1 fruit fly cellular context compared by ENCODE assay signal in the genomic region with DNA sequence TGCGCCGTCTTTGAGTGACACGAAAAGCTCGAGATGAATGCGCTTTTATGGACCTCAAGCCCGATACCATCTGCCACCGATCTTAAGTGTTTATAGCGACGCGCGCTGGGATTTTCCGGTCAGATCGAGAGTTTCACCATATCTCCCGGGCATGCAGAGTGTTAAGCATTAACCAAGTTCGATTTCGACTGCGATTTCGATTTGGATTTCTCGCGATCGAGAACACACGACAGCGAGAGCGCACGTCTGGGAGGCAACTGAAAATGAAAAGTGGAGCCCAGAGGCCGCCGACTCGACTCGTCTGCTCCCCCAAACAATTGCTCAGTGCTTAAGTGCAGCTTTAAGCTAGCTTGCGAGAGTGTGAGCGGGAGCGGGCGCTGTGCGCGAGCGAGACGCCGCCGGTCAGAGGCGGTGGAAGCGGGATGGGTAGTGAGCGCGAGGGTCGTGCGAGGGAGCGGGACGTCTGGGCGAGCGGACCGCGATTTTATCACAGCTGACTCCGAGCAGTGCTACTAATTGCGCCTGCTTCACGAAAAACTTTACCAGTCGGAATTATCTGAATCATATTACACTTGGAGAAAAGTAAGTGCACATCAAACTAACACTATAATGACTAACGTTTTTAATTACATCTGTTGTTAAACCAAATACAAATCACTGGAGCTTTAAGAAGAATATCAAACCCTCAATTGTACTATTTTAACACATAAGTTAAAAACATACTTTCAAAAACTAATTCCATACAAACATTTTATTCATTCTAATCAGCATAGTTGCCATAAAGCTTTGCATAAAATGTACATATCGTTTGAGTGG.
TF ChIP-seq lines count a peak whose summit lies in the region.

spz (minus strand) TSS at position 261 of the 816 bp plus-strand sequence.

TF ChIP-seq in whole organism, embryonic, 481 proteins besides CTCF, POLR2A, EP300 and RAD21 (continued from another document and continues in another):
- TF ChIP-seq CG1024 (GFP tag; IDR thresholded peaks at IDR 0.05; lab: Robert Waterston, UW) (no peak), gce (GFP tag; IDR thresholded peaks at IDR 0.05; lab: Robert Waterston, UW) (no peak), CG13894 (tag; optimal IDR thresholded peaks at IDR 0.05; lab: Kevin White, UChicago) (peak; percentile 73), NfI (GFP tag; optimal IDR thresholded peaks at IDR 0.05; lab: Kevin White, UChicago) (peak; percentile 4), her (GFP tag; optimal IDR thresholded peaks at IDR 0.05; lab: Kevin White, UChicago) (no peak), CG31365 (tag; optimal IDR thresholded peaks at IDR 0.05; lab: Kevin White, UChicago) (no peak), Dek (tag; optimal IDR thresholded peaks at IDR 0.05; lab: Kevin White, UChicago) (no peak), CG3838 (GFP tag; optimal IDR thresholded peaks at IDR 0.05; lab: Kevin White, UChicago) (no peak), nerfin-2 (GFP tag; IDR thresholded peaks at IDR 0.05; lab: Robert Waterston, UW; ENCODE audit: partially characterized antibody) (no peak), eve (GFP tag; optimal IDR thresholded peaks at IDR 0.05; lab: Kevin White, UChicago) (no peak), mirr (GFP tag; optimal IDR thresholded peaks at IDR 0.05; lab: Kevin White, UChicago) (no peak), CG31441 (GFP tag; IDR thresholded peaks at IDR 0.05; lab: Robert Waterston, UW) (no peak), CG10147 (GFP tag; optimal IDR thresholded peaks at IDR 0.05; lab: Kevin White, UChicago) (no peak), dimm (GFP tag; IDR thresholded peaks at IDR 0.05; lab: Robert Waterston, UW) (no peak), CG1832 (GFP tag; optimal IDR thresholded peaks at IDR 0.05; lab: Kevin White, UChicago) (peak; percentile 86), ro (GFP tag; IDR thresholded peaks at IDR 0.05; lab: Robert Waterston, UW) (no peak), crp (GFP tag; optimal IDR thresholded peaks at IDR 0.05; lab: Kevin White, UChicago) (peak in 1 of 2 experiments; percentile 40), Fer3 (tag; optimal IDR thresholded peaks at IDR 0.05; lab: Kevin White, UChicago) (no peak), Oaz (GFP tag; IDR thresholded peaks at IDR 0.05; lab: Robert Waterston, UW) (no peak), CG7556 (GFP tag; optimal IDR thresholded peaks at IDR 0.05; lab: Kevin White, UChicago) (no peak), zfh1 (GFP tag; IDR thresholded peaks at IDR 0.05; lab: Robert Waterston, UW) (no peak), Mrtf (GFP tag; IDR thresholded peaks at IDR 0.05; lab: Robert Waterston, UW) (no peak), CG14014 (GFP tag; IDR thresholded peaks at IDR 0.05; lab: Robert Waterston, UW) (no peak), hkb (optimal IDR thresholded peaks at IDR 0.05; lab: Kevin White, UChicago) (no peak), hkb (GFP tag; IDR thresholded peaks at IDR 0.05; lab: Robert Waterston, UW) (0 out of 2 replicates have a peak, but pooled peaks have one; percentile 18), H2.0 (GFP tag; IDR thresholded peaks at IDR 0.05; lab: Robert Waterston, UW) (no peak), Dp (GFP tag; optimal IDR thresholded peaks at IDR 0.05; lab: Kevin White, UChicago) (no peak), cato (GFP tag; optimal IDR thresholded peaks at IDR 0.05; lab: Kevin White, UChicago; ENCODE audit: borderline replicate concordance) (no peak), ham (GFP tag; IDR thresholded peaks at IDR 0.05; lab: Robert Waterston, UW) (no peak), btn (GFP tag; optimal IDR thresholded peaks at IDR 0.05; lab: Kevin White, UChicago) (no peak), jumu (GFP tag; optimal IDR thresholded peaks at IDR 0.05; lab: Kevin White, UChicago) (no peak), CG8765 (GFP tag; IDR thresholded peaks at IDR 0.05; lab: Robert Waterston, UW) (no peak), Bgb (GFP tag; IDR thresholded peaks at IDR 0.05; lab: Robert Waterston, UW; ENCODE audit: partially characterized antibody) (peak; percentile 25; the same call in 1 of the 2 replicates), Sry-β (GFP tag; optimal IDR thresholded peaks at IDR 0.05; lab: Kevin White, UChicago) (no peak), bcd (GFP tag; optimal IDR thresholded peaks at IDR 0.05; lab: Kevin White, UChicago) (peak; percentile 8), CG9215 (GFP tag; IDR thresholded peaks at IDR 0.05; lab: Robert Waterston, UW) (no peak), sr (GFP tag; IDR thresholded peaks at IDR 0.05; lab: Robert Waterston, UW) (no peak), gfzf (GFP tag; optimal IDR thresholded peaks at IDR 0.05; lab: Kevin White, UChicago) (no peak), tin (GFP tag; optimal IDR thresholded peaks at IDR 0.05; lab: Kevin White, UChicago) (no peak), da (GFP tag; optimal IDR thresholded peaks at IDR 0.05; lab: Kevin White, UChicago) (no peak), CG9932 (GFP tag; IDR thresholded peaks at IDR 0.05; lab: Robert Waterston, UW) (0 out of 2 replicates have a peak, but pooled peaks have one; percentile 35), CG17385 (GFP tag; optimal IDR thresholded peaks at IDR 0.05; lab: Kevin White, UChicago) (no peak), HmgD (GFP tag; optimal IDR thresholded peaks at IDR 0.05; lab: Kevin White, UChicago) (no peak), tna (GFP tag; IDR thresholded peaks at IDR 0.05; lab: Robert Waterston, UW; ENCODE audit: partially characterized antibody) (no peak), CG14667 (GFP tag; IDR thresholded peaks at IDR 0.05; lab: Robert Waterston, UW) (no peak), CG4617 (GFP tag; optimal IDR thresholded peaks at IDR 0.05; lab: Kevin White, UChicago; ENCODE audit: borderline replicate concordance) (no peak), CG3995 (GFP tag; optimal IDR thresholded peaks at IDR 0.05; lab: Kevin White, UChicago) (no peak), emc (GFP tag; optimal IDR thresholded peaks at IDR 0.05; lab: Kevin White, UChicago) (no peak), pita (GFP tag; optimal IDR thresholded peaks at IDR 0.05; lab: Kevin White, UChicago) (no peak), HLH3B (GFP tag; IDR thresholded peaks at IDR 0.05; lab: Robert Waterston, UW) (peak; percentile 14; the same call in 1 of the 2 replicates), sob (GFP tag; IDR thresholded peaks at IDR 0.05; lab: Robert Waterston, UW) (peak; percentile 51; the same call in 1 of the 2 replicates), Gug (GFP tag; IDR thresholded peaks at IDR 0.05; lab: Robert Waterston, UW) (no peak), TFAM (GFP tag; optimal IDR thresholded peaks at IDR 0.05; lab: Kevin White, UChicago) (no peak), CG13296 (GFP tag; optimal IDR thresholded peaks at IDR 0.05; lab: Kevin White, UChicago) (no peak), yki (optimal IDR thresholded peaks at IDR 0.05; lab: Kevin White, UChicago) (no peak), CG4282 (GFP tag; optimal IDR thresholded peaks at IDR 0.05; lab: Kevin White, UChicago) (no peak), CG17359 (tag; optimal IDR thresholded peaks at IDR 0.05; lab: Kevin White, UChicago) (peak; percentile 50), CG9727 (GFP tag; optimal IDR thresholded peaks at IDR 0.05; lab: Kevin White, UChicago) (no peak), Gsc (GFP tag; IDR thresholded peaks at IDR 0.05; lab: Robert Waterston, UW) (no peak), CG8388 (GFP tag; optimal IDR thresholded peaks at IDR 0.05; lab: Kevin White, UChicago) (peak; percentile 18), dan (GFP tag; IDR thresholded peaks at IDR 0.05; lab: Robert Waterston, UW) (no peak), sens (GFP tag; lab: Kevin White, UChicago) (peak; percentile 46), sc (optimal IDR thresholded peaks at IDR 0.05; lab: Kevin White, UChicago) (no peak), sc (GFP tag; optimal IDR thresholded peaks at IDR 0.05; lab: Kevin White, UChicago) (no peak), ci (GFP tag; IDR thresholded peaks at IDR 0.05; lab: Robert Waterston, UW) (no peak), Tbp (GFP tag; optimal IDR thresholded peaks at IDR 0.05; lab: Kevin White, UChicago) (no peak), dati (GFP tag; IDR thresholded peaks at IDR 0.05; lab: Robert Waterston, UW) (no peak), trem (tag; optimal IDR thresholded peaks at IDR 0.05; lab: Kevin White, UChicago) (no peak), Ravus (GFP tag; IDR thresholded peaks at IDR 0.05; lab: Robert Waterston, UW) (no peak), tll (GFP tag; optimal IDR thresholded peaks at IDR 0.05; lab: Kevin White, UChicago) (no peak), ERR (GFP tag; optimal IDR thresholded peaks at IDR 0.05; lab: Kevin White, UChicago) (no peak), Meics (GFP tag; optimal IDR thresholded peaks at IDR 0.05; lab: Kevin White, UChicago) (peak; percentile 7), CG17328 (GFP tag; IDR thresholded peaks at IDR 0.05; lab: Robert Waterston, UW) (no peak), ac (GFP tag; optimal IDR thresholded peaks at IDR 0.05; lab: Kevin White, UChicago) (no peak), CG4360 (GFP tag; IDR thresholded peaks at IDR 0.05; lab: Robert Waterston, UW) (no peak), HLHmδ (GFP tag; optimal IDR thresholded peaks at IDR 0.05; lab: Kevin White, UChicago) (no peak), Abd-B (GFP tag; optimal IDR thresholded peaks at IDR 0.05; lab: Kevin White, UChicago) (peak; percentile 23), Hmr (GFP tag; optimal IDR thresholded peaks at IDR 0.05; lab: Kevin White, UChicago) (peak; percentile 43), Vsx1 (GFP tag; optimal IDR thresholded peaks at IDR 0.05; lab: Kevin White, UChicago) (no peak), Med (GFP tag; lab: Kevin White, UChicago) (peak; percentile 75), cwo (GFP tag; optimal IDR thresholded peaks at IDR 0.05; lab: Kevin White, UChicago) (no peak), CG6765 (GFP tag; optimal IDR thresholded peaks at IDR 0.05; lab: Kevin White, UChicago) (no peak), Sin3A (optimal IDR thresholded peaks at IDR 0.05; lab: Kevin White, UChicago) (no peak), nmo (GFP tag; optimal IDR thresholded peaks at IDR 0.05; lab: Kevin White, UChicago) (peak; percentile 7), dm (GFP tag; optimal IDR thresholded peaks at IDR 0.05; lab: Kevin White, UChicago) (no peak), ap (GFP tag; IDR thresholded peaks at IDR 0.05; lab: Robert Waterston, UW) (no peak), z (GFP tag; IDR thresholded peaks at IDR 0.05; lab: Robert Waterston, UW) (0 out of 3 replicates have a peak, but pooled peaks have one; percentile 36), CG12155 (GFP tag; optimal IDR thresholded peaks at IDR 0.05; lab: Kevin White, UChicago) (no peak), so (GFP tag; IDR thresholded peaks at IDR 0.05; lab: Robert Waterston, UW) (no peak), Opbp (GFP tag; IDR thresholded peaks at IDR 0.05; lab: Robert Waterston, UW; ENCODE audit: partially characterized antibody) (no peak), GATAe (GFP tag; conservative IDR thresholded peaks at IDR 0.05; lab: Robert Waterston, UW) (no peak), CG6791 (GFP tag; IDR thresholded peaks at IDR 0.05; lab: Robert Waterston, UW; ENCODE audit: partially characterized antibody) (0 out of 3 replicates have a peak, but pooled peaks have one; percentile 26), chinmo (GFP tag; IDR thresholded peaks at IDR 0.05; lab: Robert Waterston, UW; ENCODE audit: partially characterized antibody) (peak; percentile 95), CG8478 (optimal IDR thresholded peaks at IDR 0.05; lab: Kevin White, UChicago) (peak; percentile 74), fru (optimal IDR thresholded peaks at IDR 0.05; lab: Kevin White, UChicago) (no peak), CG14050 (GFP tag; IDR thresholded peaks at IDR 0.05; lab: Robert Waterston, UW) (no peak), trh (GFP tag; optimal IDR thresholded peaks at IDR 0.05; lab: Kevin White, UChicago) (no peak), CG10462 (GFP tag; optimal IDR thresholded peaks at IDR 0.05; lab: Kevin White, UChicago) (no peak), zen (tag; optimal IDR thresholded peaks at IDR 0.05; lab: Kevin White, UChicago) (no peak), Fer2 (tag; optimal IDR thresholded peaks at IDR 0.05; lab: Kevin White, UChicago) (no peak), CG3726 (GFP tag; IDR thresholded peaks at IDR 0.05; lab: Robert Waterston, UW) (no peak), salm (tag; optimal IDR thresholded peaks at IDR 0.05; lab: Kevin White, UChicago) (no peak), dmrt11E (tag; optimal IDR thresholded peaks at IDR 0.05; lab: Kevin White, UChicago) (no peak), Hr39 (optimal IDR thresholded peaks at IDR 0.05; lab: Kevin White, UChicago) (no peak), CG10565 (GFP tag; optimal IDR thresholded peaks at IDR 0.05; lab: Kevin White, UChicago) (no peak), HLH4C (GFP tag; IDR thresholded peaks at IDR 0.05; lab: Robert Waterston, UW; ENCODE audit: partially characterized antibody) (no peak), Rfx (GFP tag; IDR thresholded peaks at IDR 0.05; lab: Robert Waterston, UW) (no peak), CG18262 (tag; optimal IDR thresholded peaks at IDR 0.05; lab: Kevin White, UChicago) (no peak), CG5953 (GFP tag; IDR thresholded peaks at IDR 0.05; lab: Robert Waterston, UW) (no peak), CG12659 (GFP tag; optimal IDR thresholded peaks at IDR 0.05; lab: Kevin White, UChicago) (no peak), sqz (GFP tag; optimal IDR thresholded peaks at IDR 0.05; lab: Kevin White, UChicago) (no peak), Doc3 (GFP tag; IDR thresholded peaks at IDR 0.05; lab: Robert Waterston, UW; ENCODE audit: partially characterized antibody) (0 out of 3 replicates have a peak, but pooled peaks have one; percentile 28), gcm2 (GFP tag; optimal IDR thresholded peaks at IDR 0.05; lab: Kevin White, UChicago) (no peak), CG18764 (GFP tag; optimal IDR thresholded peaks at IDR 0.05; lab: Kevin White, UChicago) (no peak), CG14441 (GFP tag; IDR thresholded peaks at IDR 0.05; lab: Robert Waterston, UW) (no peak), CG3163 (GFP tag; optimal IDR thresholded peaks at IDR 0.05; lab: Kevin White, UChicago) (no peak), aop (GFP tag; IDR thresholded peaks at IDR 0.05; lab: Robert Waterston, UW) (no peak), slou (GFP tag; optimal IDR thresholded peaks at IDR 0.05; lab: Kevin White, UChicago) (no peak), Dref (GFP tag; IDR thresholded peaks at IDR 0.05; lab: Robert Waterston, UW) (no peak), CG7928 (GFP tag; optimal IDR thresholded peaks at IDR 0.05; lab: Kevin White, UChicago) (no peak), Trl (optimal IDR thresholded peaks at IDR 0.05; lab: Kevin White, UChicago) (peak; percentile 45 to 69), Trl (GFP tag; optimal IDR thresholded peaks at IDR 0.05; lab: Kevin White, UChicago) (no peak), amos (GFP tag; IDR thresholded peaks at IDR 0.05; lab: Robert Waterston, UW; ENCODE audit: partially characterized antibody) (peak; percentile 21; the same call in 1 of the 2 replicates), crol (GFP tag; IDR thresholded peaks at IDR 0.05; lab: Robert Waterston, UW) (peak; percentile 95), Xbp1 (GFP tag; optimal IDR thresholded peaks at IDR 0.05; lab: Kevin White, UChicago) (peak; percentile 32), phol (tag; optimal IDR thresholded peaks at IDR 0.05; lab: Kevin White, UChicago) (no peak)
